Worm (Caenorhabditis elegans) whole organism, early embryonic: ENCODE data around the gene F58A6.9.

Experiments
- ama-1 ChIP-seq: fragments of 150-350 bp; optimal IDR thresholded peaks from 2 replicates; lab custom pipeline; 2014
- ets-7 ChIP-seq: sonication (generic microtip); optimal IDR thresholded peaks from 2 replicates; lab custom pipeline; 2016; ENCODE audit warnings: missing genotype, missing genetic modification characterization, missing compliant biosample characterization
- flt-1 ChIP-seq: fragments of 200-800 bp; sonication (Bioruptor generic); IDR thresholded peaks from 2 replicates; pipeline ENCODE4 v1.3.6; 2022; ENCODE audit warnings: missing genetic modification characterization, missing compliant biosample characterization
- hmg-4 ChIP-seq: fragments of 200-800 bp; sonication (Bioruptor generic); optimal IDR thresholded peaks from 2 replicates; lab custom pipeline; 2018; ENCODE audit warnings: mild to moderate bottlenecking, missing genetic modification characterization, missing compliant biosample characterization
- hnd-1 ChIP-seq: sonication (generic microtip); optimal IDR thresholded peaks from 2 replicates; lab custom pipeline; 2016; ENCODE audit warnings: missing genetic modification characterization, missing compliant biosample characterization
- scrt-1 ChIP-seq: fragments of 200-800 bp; sonication (Bioruptor generic); IDR thresholded peaks from 2 replicates; pipeline ENCODE4 v1.3.6; 2022; ENCODE audit warnings: missing genetic modification characterization, missing compliant biosample characterization
- sea-1 ChIP-seq: fragments of 200-800 bp; sonication (Bioruptor generic); conservative IDR thresholded peaks from 2 replicates; pipeline ENCODE4 v1.3.6; 2022; ENCODE audit warnings: missing genetic modification characterization, missing compliant biosample characterization
- tbx-11 ChIP-seq: fragments of 200-800 bp; sonication (Bioruptor generic); IDR thresholded peaks from 2 replicates; pipeline ENCODE4 v1.3.6; 2022; ENCODE audit warnings: missing genetic modification characterization, missing compliant biosample characterization
- tbx-37 ChIP-seq: fragments of 200-800 bp; sonication (Bioruptor generic); conservative IDR thresholded peaks from 2 replicates; pipeline ENCODE4 v1.3.6; 2022; ENCODE audit warnings: missing genetic modification reagents, missing genetic modification characterization, missing compliant biosample characterization
- tra-4 ChIP-seq: sonication (generic microtip); optimal IDR thresholded peaks from 2 replicates; lab custom pipeline; 2017; ENCODE audit warnings: missing genetic modification characterization, missing compliant biosample characterization

- no peak for TF ChIP-seq tbx-37 (GFP tag; lab: Robert Waterston, UW)
- TF ChIP-seq sea-1, result no peak
- no peak for TF ChIP-seq hnd-1 (tag; lab: Kevin White, UChicago)
- no peak for TF ChIP-seq flt-1 (GFP tag; lab: Robert Waterston, UW)
- no peak for TF ChIP-seq tra-4
- no peak for TF ChIP-seq ets-7 (tag; lab: Kevin White, UChicago)
- no peak for TF ChIP-seq ama-1 (lab: Kevin White, UChicago)
- no peak for TF ChIP-seq tbx-11 (GFP tag; lab: Robert Waterston, UW)
- no peak for TF ChIP-seq scrt-1
- no peak for TF ChIP-seq hmg-4 (GFP tag; lab: Kevin White, UChicago)
Observed at ce11 chrII:5199497-5199896, 40.8 kb upstream of the F58A6.9 start, which contains the start of gene msp-50.
